Fruit fly (Drosophila melanogaster) whole organism, embryonic: ENCODE data around the gene CG14194.

Source experiments
- Bgb ChIP-seq: fragments of 200-800 bp; sonication (Bioruptor generic); IDR thresholded peaks from 2 replicates; pipeline ENCODE4 v1.3.6; 2022; ENCODE audit warnings: missing biosample characterization, missing genetic modification characterization; ENCODE audit not compliant: partially characterized antibody
- BtbVII ChIP-seq: fragments of 200-800 bp; sonication (Bioruptor generic); optimal IDR thresholded peaks from 3 replicates; lab custom pipeline; 2017; ENCODE audit warnings: missing biosample characterization, mild to moderate bottlenecking, missing genetic modification characterization
- CG11723 ChIP-seq: fragments of 200-800 bp; sonication (Bioruptor generic); optimal IDR thresholded peaks from 2 replicates; lab custom pipeline; 2017; ENCODE audit warnings: missing biosample characterization, mild to moderate bottlenecking, missing genetic modification characterization
- CG12236 ChIP-seq: fragments of 200-800 bp; sonication (Bioruptor generic); optimal IDR thresholded peaks from 2 replicates; lab custom pipeline; 2016; ENCODE audit warnings: missing biosample characterization, missing genetic modification characterization
- CG12299 ChIP-seq: fragments of 200-800 bp; sonication (Bioruptor generic); optimal IDR thresholded peaks from 2 replicates; lab custom pipeline; 2018; ENCODE audit warnings: missing biosample characterization, mild to moderate bottlenecking, missing genetic modification characterization
- CG13287 ChIP-seq: fragments of 200-800 bp; sonication (Bioruptor generic); IDR thresholded peaks from 2 replicates; pipeline ENCODE4 v1.3.6; 2022; ENCODE audit warnings: missing biosample characterization, missing genetic modification characterization; ENCODE audit not compliant: partially characterized antibody
- CG14014 ChIP-seq: fragments of 200-800 bp; sonication (Bioruptor generic); IDR thresholded peaks from 2 replicates; pipeline ENCODE4 v1.3.6; 2022; ENCODE audit warnings: missing biosample characterization, missing genetic modification characterization
- CG1529 ChIP-seq: fragments of 200-800 bp; sonication (Bioruptor generic); optimal IDR thresholded peaks from 3 replicates; lab custom pipeline; 2018; ENCODE audit warnings: missing biosample characterization, missing genetic modification characterization
- CG16815 ChIP-seq: fragments of 200-800 bp; sonication (Bioruptor generic); optimal IDR thresholded peaks from 3 replicates; lab custom pipeline; 2017; ENCODE audit warnings: missing biosample characterization, mild to moderate bottlenecking, missing genetic modification characterization
- CG17385 ChIP-seq: fragments of 200-800 bp; sonication (Bioruptor generic); optimal IDR thresholded peaks from 3 replicates; lab custom pipeline; 2018; ENCODE audit warnings: missing biosample characterization, mild to moderate bottlenecking, missing genetic modification characterization
- CG17612 ChIP-seq: fragments of 200-800 bp; sonication (Bioruptor generic); IDR thresholded peaks from 2 replicates; pipeline ENCODE4 v1.3.6; 2022; ENCODE audit warnings: missing biosample characterization, missing genetic modification characterization
- CG18011 ChIP-seq: fragments of 200-800 bp; sonication (Bioruptor generic); optimal IDR thresholded peaks from 2 replicates; lab custom pipeline; 2017; ENCODE audit warnings: missing biosample characterization, missing genetic modification characterization, mild to moderate bottlenecking, moderate library complexity, missing genotype
- CG2129 ChIP-seq: fragments of 200-800 bp; sonication (Bioruptor generic); IDR thresholded peaks from 2 replicates; pipeline ENCODE4 v1.3.6; 2022; ENCODE audit warnings: missing biosample characterization, missing genetic modification characterization; ENCODE audit not compliant: partially characterized antibody
- CG2875 ChIP-seq: fragments of 200-800 bp; sonication (Bioruptor generic); optimal IDR thresholded peaks from 2 replicates; lab custom pipeline; 2017; ENCODE audit warnings: missing biosample characterization, mild to moderate bottlenecking, missing genetic modification characterization, missing genetic modification reagents
- CG4282 ChIP-seq: fragments of 200-800 bp; sonication (Bioruptor generic); optimal IDR thresholded peaks from 2 replicates; lab custom pipeline; 2016; ENCODE audit warnings: missing biosample characterization, missing genetic modification characterization
- CG4730 ChIP-seq: fragments of 200-800 bp; sonication (Bioruptor generic); IDR thresholded peaks from 2 replicates; pipeline ENCODE4 v1.3.6; 2022; ENCODE audit warnings: missing biosample characterization, missing genetic modification characterization
- CG4820 ChIP-seq: fragments of 200-800 bp; sonication (Bioruptor generic); optimal IDR thresholded peaks from 3 replicates; lab custom pipeline; 2016; ENCODE audit warnings: missing biosample characterization, missing genetic modification characterization
- CG7271 ChIP-seq: fragments of 200-800 bp; sonication (Bioruptor generic); optimal IDR thresholded peaks from 2 replicates; lab custom pipeline; 2018; ENCODE audit warnings: missing biosample characterization, mild to moderate bottlenecking, missing genetic modification characterization, moderate library complexity
- CG7357 ChIP-seq: fragments of 200-800 bp; sonication (Bioruptor generic); IDR thresholded peaks from 3 replicates; pipeline ENCODE4 v1.3.6; 2022; ENCODE audit warnings: missing biosample characterization, missing genetic modification characterization
- CG9876 ChIP-seq: fragments of 200-800 bp; sonication (Bioruptor generic); optimal IDR thresholded peaks from 2 replicates; lab custom pipeline; 2016; ENCODE audit warnings: missing biosample characterization, missing genetic modification characterization
- CkIIα-i1 ChIP-seq: fragments of 200-800 bp; sonication (Bioruptor generic); IDR thresholded peaks from 2 replicates; pipeline ENCODE4 v1.3.6; 2022; ENCODE audit warnings: missing biosample characterization, missing genetic modification characterization
- Deaf1 ChIP-seq: fragments of 200-800 bp; optimal IDR thresholded peaks from 3 replicates; lab custom pipeline; 2019; ENCODE audit warnings: missing biosample characterization, mild to moderate bottlenecking, missing genetic modification characterization, moderate library complexity
- Dip2 ChIP-seq: fragments of 200-800 bp; sonication (Bioruptor generic); IDR thresholded peaks from 2 replicates; pipeline ENCODE4 v1.3.6; 2022; ENCODE audit warnings: missing biosample characterization, missing genetic modification characterization
- Fer1 ChIP-seq: fragments of 200-800 bp; sonication (Bioruptor generic); optimal IDR thresholded peaks from 2 replicates; lab custom pipeline; 2017; ENCODE audit warnings: missing biosample characterization, mild to moderate bottlenecking, missing genetic modification characterization
- Hmx ChIP-seq: fragments of 200-800 bp; sonication (Bioruptor generic); optimal IDR thresholded peaks from 2 replicates; lab custom pipeline; 2016; ENCODE audit warnings: missing biosample characterization, missing genetic modification characterization
- Kr ChIP-seq: fragments of 200-800 bp; sonication (Bioruptor generic); optimal IDR thresholded peaks from 2 replicates; lab custom pipeline; 2017; ENCODE audit warnings: missing biosample characterization, mild to moderate bottlenecking, missing genetic modification characterization
- Meics ChIP-seq: fragments of 200-800 bp; sonication (Bioruptor generic); optimal IDR thresholded peaks from 2 replicates; lab custom pipeline; 2017; ENCODE audit warnings: missing biosample characterization, mild to moderate bottlenecking, missing genetic modification characterization
- Nf-YA ChIP-seq: fragments of 200-800 bp; sonication (Bioruptor generic); IDR thresholded peaks from 2 replicates; pipeline ENCODE4 v1.3.6; 2022; ENCODE audit warnings: missing biosample characterization, missing genetic modification characterization
- Opbp ChIP-seq: fragments of 200-800 bp; sonication (Bioruptor generic); IDR thresholded peaks from 3 replicates; pipeline ENCODE4 v1.3.6; 2022; ENCODE audit warnings: missing biosample characterization, missing genetic modification characterization; ENCODE audit not compliant: partially characterized antibody
- Spps ChIP-seq: fragments of 200-800 bp; sonication (Bioruptor generic); optimal IDR thresholded peaks from 2 replicates; lab custom pipeline; 2018; ENCODE audit warnings: missing biosample characterization, mild to moderate bottlenecking, missing genetic modification characterization
- Stat92E ChIP-seq, 3 experiments: fragments of >200 bp in 2 of 3; fragments of 200-800 bp in 1 of 3; sonication (Bioruptor generic) in 1 of 3; optimal IDR thresholded peaks; 2 replicates each; lab custom pipeline; 2017 to 2019; ENCODE audit warnings: missing biosample characterization in 3 of 3, missing genetic modification characterization in 3 of 3, mild to moderate bottlenecking in 1 of 3, moderate library complexity in 1 of 3
- abd-A ChIP-seq: fragments of 200-800 bp; sonication (Bioruptor generic); optimal IDR thresholded peaks from 3 replicates; lab custom pipeline; 2019; ENCODE audit warnings: missing biosample characterization, mild to moderate bottlenecking, missing genetic modification characterization, moderate library complexity
- aop ChIP-seq: fragments of 200-800 bp; sonication (Bioruptor generic); IDR thresholded peaks from 2 replicates; pipeline ENCODE4 v1.3.6; 2022; ENCODE audit warnings: missing biosample characterization, missing genetic modification characterization
- btn ChIP-seq: fragments of 200-800 bp; sonication (Bioruptor generic); optimal IDR thresholded peaks from 2 replicates; lab custom pipeline; 2016; ENCODE audit warnings: missing biosample characterization, missing genetic modification characterization
- crp ChIP-seq, 2 experiments: fragments of 200-800 bp; sonication (Bioruptor generic); optimal IDR thresholded peaks; 2 replicates in 1 of 2; 3 replicates in 1 of 2; lab custom pipeline; 2017; ENCODE audit warnings: missing biosample characterization in 2 of 2, missing genetic modification characterization in 2 of 2, mild to moderate bottlenecking in 1 of 2, moderate library complexity in 1 of 2
- dysf ChIP-seq: fragments of 200-800 bp; sonication (Bioruptor generic); IDR thresholded peaks from 3 replicates; pipeline ENCODE4 v1.3.6; 2022; ENCODE audit warnings: missing biosample characterization, missing genetic modification characterization
- en ChIP-seq: fragments of 200-800 bp; sonication (Bioruptor generic); optimal IDR thresholded peaks from 2 replicates; lab custom pipeline; 2016; ENCODE audit warnings: missing biosample characterization, missing genetic modification characterization
- eyg ChIP-seq: fragments of 200-800 bp; sonication (Bioruptor generic); optimal IDR thresholded peaks from 3 replicates; lab custom pipeline; 2016; ENCODE audit warnings: missing biosample characterization, missing genetic modification characterization
- gcm2 ChIP-seq: fragments of 200-800 bp; sonication (Bioruptor generic); optimal IDR thresholded peaks from 2 replicates; lab custom pipeline; 2016; ENCODE audit warnings: missing biosample characterization, missing genetic modification characterization
- luna ChIP-seq: fragments of 200-800 bp; sonication (Bioruptor generic); optimal IDR thresholded peaks from 2 replicates; lab custom pipeline; 2016; ENCODE audit warnings: missing biosample characterization, missing genetic modification characterization
- mld ChIP-seq: fragments of 200-800 bp; sonication (Bioruptor generic); IDR thresholded peaks from 3 replicates; pipeline ENCODE4 v1.3.6; 2022; ENCODE audit warnings: missing biosample characterization, missing genetic modification characterization; ENCODE audit not compliant: partially characterized antibody
- nerfin-2 ChIP-seq: fragments of 200-800 bp; sonication (Bioruptor generic); IDR thresholded peaks from 2 replicates; pipeline ENCODE4 v1.3.6; 2022; ENCODE audit warnings: missing biosample characterization, missing genetic modification characterization; ENCODE audit not compliant: partially characterized antibody
- nmo ChIP-seq: fragments of 200-800 bp; sonication (Bioruptor generic); optimal IDR thresholded peaks from 2 replicates; lab custom pipeline; 2018; ENCODE audit warnings: missing biosample characterization, mild to moderate bottlenecking, missing genetic modification characterization, moderate library complexity
- rib ChIP-seq: fragments of 200-800 bp; sonication (Bioruptor generic); IDR thresholded peaks from 2 replicates; pipeline ENCODE4 v1.3.6; 2022; ENCODE audit warnings: missing biosample characterization, missing genetic modification characterization
- seq ChIP-seq: fragments of 200-800 bp; sonication (Bioruptor generic); IDR thresholded peaks from 2 replicates; pipeline ENCODE4 v1.3.6; 2022; ENCODE audit warnings: missing biosample characterization, missing genetic modification characterization
- sima ChIP-seq: fragments of 200-800 bp; sonication (Bioruptor generic); optimal IDR thresholded peaks from 2 replicates; lab custom pipeline; 2016; ENCODE audit warnings: missing biosample characterization, missing genetic modification characterization
- slbo ChIP-seq: fragments of 200-800 bp; sonication (Bioruptor generic); IDR thresholded peaks from 2 replicates; pipeline ENCODE4 v1.3.6; 2022; ENCODE audit warnings: missing biosample characterization, missing genetic modification characterization
- tgo ChIP-seq: fragments of 200-800 bp; sonication (Bioruptor generic); IDR thresholded peaks from 3 replicates; pipeline ENCODE4 v1.3.6; 2022; ENCODE audit warnings: missing biosample characterization, missing genetic modification characterization
- tio ChIP-seq: fragments of 200-800 bp; sonication (Bioruptor generic); optimal IDR thresholded peaks from 2 replicates; lab custom pipeline; 2017; ENCODE audit warnings: missing biosample characterization, missing genetic modification characterization, inconsistent platforms
- tx ChIP-seq: fragments of 200-800 bp; sonication (Bioruptor generic); optimal IDR thresholded peaks from 2 replicates; lab custom pipeline; 2016; ENCODE audit warnings: missing biosample characterization, missing genetic modification characterization

The CG14194 gene

dm6 chrX:19154998-19155397 is 38.4 kb upstream of the CG14194 start (continued):
- no peak for TF ChIP-seq CG18011 (GFP tag; lab: Kevin White, UChicago)
- no peak for TF ChIP-seq mld (GFP tag; lab: Robert Waterston, UW)
- peak; percentile 34 for TF ChIP-seq gcm2 (GFP tag; lab: Kevin White, UChicago)
- peak; percentile 87 for TF ChIP-seq btn (GFP tag; lab: Kevin White, UChicago)
- TF ChIP-seq Deaf1, result peak; percentile 44
- peak; percentile 91 for TF ChIP-seq CG4820 (GFP tag; lab: Kevin White, UChicago)
- peak; percentile 67 for TF ChIP-seq CG4730 (GFP tag; lab: Robert Waterston, UW)
- peak; percentile 89 for TF ChIP-seq CG1529 (GFP tag; lab: Kevin White, UChicago)
- 0 out of 2 replicates have a peak, but pooled peaks have one; percentile 64 for TF ChIP-seq Nf-YA (GFP tag; lab: Robert Waterston, UW)
- TF ChIP-seq Bgb (GFP tag; lab: Robert Waterston, UW), result no peak
- no peak for TF ChIP-seq Dip2 (GFP tag; lab: Robert Waterston, UW)
- TF ChIP-seq slbo, result peak; percentile 67
- TF ChIP-seq aop, result peak; percentile 57; the same call in 1 of the 2 replicates
- TF ChIP-seq tgo (GFP tag; lab: Robert Waterston, UW), result peak; percentile 78
- TF ChIP-seq en, result peak; percentile 68
- no peak for TF ChIP-seq nerfin-2 (GFP tag; lab: Robert Waterston, UW)
- TF ChIP-seq Kr (GFP tag; lab: Kevin White, UChicago), result peak; percentile 15
- peak; percentile 70 for TF ChIP-seq eyg
- no peak for TF ChIP-seq CkIIα-i1 (GFP tag; lab: Robert Waterston, UW)
- peak; percentile 78 for TF ChIP-seq tio (GFP tag; lab: Kevin White, UChicago)
- peak; percentile 76 for TF ChIP-seq CG14014 (GFP tag; lab: Robert Waterston, UW)
- TF ChIP-seq rib, result 0 out of 2 replicates have a peak, but pooled peaks have one; percentile 42
- TF ChIP-seq Stat92E (GFP tag; optimal IDR thresholded peaks at IDR 0.05; lab: Kevin White, UChicago), result peak in 1 of 3 experiments; percentile 91
- TF ChIP-seq CG12236 (GFP tag; lab: Kevin White, UChicago), result peak; percentile 86
- peak; percentile 60 for TF ChIP-seq sima (GFP tag; lab: Kevin White, UChicago)
- peak; percentile 25 for TF ChIP-seq Fer1 (GFP tag; lab: Kevin White, UChicago)
- peak; percentile 97 for TF ChIP-seq nmo (GFP tag; lab: Kevin White, UChicago)
- no peak for TF ChIP-seq BtbVII (GFP tag; lab: Kevin White, UChicago)
- peak; percentile 48 for TF ChIP-seq Meics (GFP tag; lab: Kevin White, UChicago)
- TF ChIP-seq CG2129, result no peak
- TF ChIP-seq CG11723, result peak; percentile 72
- no peak for TF ChIP-seq Opbp (GFP tag; lab: Robert Waterston, UW)
- peak in 1 of 2 experiments; percentile 29 for TF ChIP-seq crp (GFP tag; optimal IDR thresholded peaks at IDR 0.05; lab: Kevin White, UChicago)
- TF ChIP-seq CG7357, result peak; percentile 65; the same call in 2 of the 3 replicates
- TF ChIP-seq Spps, result peak; percentile 91
- peak; percentile 44; the same call in 1 of the 2 replicates for TF ChIP-seq CG17612 (GFP tag; lab: Robert Waterston, UW)
- peak; percentile 76; the same call in 2 of the 3 replicates for TF ChIP-seq dysf
- peak; percentile 74 for TF ChIP-seq tx (GFP tag; lab: Kevin White, UChicago)
- peak; percentile 8 for TF ChIP-seq CG12299 (tag; lab: Kevin White, UChicago)
- TF ChIP-seq Hmx, result no peak
- TF ChIP-seq luna (GFP tag; lab: Kevin White, UChicago), result no peak
- peak; percentile 75 for TF ChIP-seq CG17385 (GFP tag; lab: Kevin White, UChicago)
- peak; percentile 53 for TF ChIP-seq CG4282 (GFP tag; lab: Kevin White, UChicago)
- TF ChIP-seq CG16815, result peak; percentile 87
- TF ChIP-seq CG9876, result peak; percentile 51
- TF ChIP-seq seq, result peak; percentile 29; the same call in 1 of the 2 replicates
- TF ChIP-seq abd-A (tag; lab: Kevin White, UChicago), result no peak
- peak; percentile 87 for TF ChIP-seq CG2875 (GFP tag; lab: Kevin White, UChicago)
- TF ChIP-seq CG7271 (tag; lab: Kevin White, UChicago), result peak; percentile 65
- TF ChIP-seq CG13287 (GFP tag; lab: Robert Waterston, UW), result no peak
